Worm (Caenorhabditis elegans) whole organism, early embryonic: ENCODE data around the gene F46B6.12.

Experiments
- B0310.2 ChIP-seq: sonication (generic microtip); optimal IDR thresholded peaks from 2 replicates; lab custom pipeline; 2016; ENCODE audit warnings: mild to moderate bottlenecking, missing genetic modification characterization, missing compliant biosample characterization
- F13C5.2 ChIP-seq: sonication (generic microtip); optimal IDR thresholded peaks from 2 replicates; lab custom pipeline; 2017; ENCODE audit warnings: mild to moderate bottlenecking, missing genetic modification characterization, inconsistent platforms, missing compliant biosample characterization
- aly-1 ChIP-seq: sonication (generic microtip); optimal IDR thresholded peaks from 2 replicates; lab custom pipeline; 2016; ENCODE audit warnings: missing genetic modification characterization, missing compliant biosample characterization
- ama-1 ChIP-seq: fragments of 150-350 bp; optimal IDR thresholded peaks from 2 replicates; lab custom pipeline; 2014
- ceh-13 ChIP-seq: fragments of 200-800 bp; sonication (Bioruptor generic); optimal IDR thresholded peaks from 2 replicates; lab custom pipeline; 2018; ENCODE audit warnings: mild to moderate bottlenecking, missing genetic modification characterization, missing compliant biosample characterization
- ceh-36 ChIP-seq: sonication (generic microtip); optimal IDR thresholded peaks from 2 replicates; lab custom pipeline; 2016; ENCODE audit warnings: missing genetic modification characterization, inconsistent platforms, missing compliant biosample characterization
- ets-7 ChIP-seq: sonication (generic microtip); optimal IDR thresholded peaks from 2 replicates; lab custom pipeline; 2016; ENCODE audit warnings: missing genotype, missing genetic modification characterization, missing compliant biosample characterization
- flt-1 ChIP-seq: fragments of 200-800 bp; sonication (Bioruptor generic); IDR thresholded peaks from 2 replicates; pipeline ENCODE4 v1.3.6; 2022; ENCODE audit warnings: missing genetic modification characterization, missing compliant biosample characterization
- hmbx-1 ChIP-seq: sonication (generic microtip); optimal IDR thresholded peaks from 2 replicates; lab custom pipeline; 2016; ENCODE audit warnings: mild to moderate bottlenecking, missing genetic modification characterization, missing compliant biosample characterization
- hmg-4 ChIP-seq: fragments of 200-800 bp; sonication (Bioruptor generic); optimal IDR thresholded peaks from 2 replicates; lab custom pipeline; 2018; ENCODE audit warnings: mild to moderate bottlenecking, missing genetic modification characterization, missing compliant biosample characterization
- hnd-1 ChIP-seq: sonication (generic microtip); optimal IDR thresholded peaks from 2 replicates; lab custom pipeline; 2016; ENCODE audit warnings: missing genetic modification characterization, missing compliant biosample characterization
- pes-1 ChIP-seq: fragments of 200-800 bp; sonication (Bioruptor generic); IDR thresholded peaks from 2 replicates; pipeline ENCODE4 v1.3.6; 2022; ENCODE audit warnings: missing genetic modification reagents, missing genetic modification characterization, missing compliant biosample characterization
- scrt-1 ChIP-seq: fragments of 200-800 bp; sonication (Bioruptor generic); IDR thresholded peaks from 2 replicates; pipeline ENCODE4 v1.3.6; 2022; ENCODE audit warnings: missing genetic modification characterization, missing compliant biosample characterization
- sea-1 ChIP-seq: fragments of 200-800 bp; sonication (Bioruptor generic); conservative IDR thresholded peaks from 2 replicates; pipeline ENCODE4 v1.3.6; 2022; ENCODE audit warnings: missing genetic modification characterization, missing compliant biosample characterization
- tbx-11 ChIP-seq: fragments of 200-800 bp; sonication (Bioruptor generic); IDR thresholded peaks from 2 replicates; pipeline ENCODE4 v1.3.6; 2022; ENCODE audit warnings: missing genetic modification characterization, missing compliant biosample characterization
- tbx-37 ChIP-seq: fragments of 200-800 bp; sonication (Bioruptor generic); conservative IDR thresholded peaks from 2 replicates; pipeline ENCODE4 v1.3.6; 2022; ENCODE audit warnings: missing genetic modification reagents, missing genetic modification characterization, missing compliant biosample characterization
- tra-4 ChIP-seq: sonication (generic microtip); optimal IDR thresholded peaks from 2 replicates; lab custom pipeline; 2017; ENCODE audit warnings: missing genetic modification characterization, missing compliant biosample characterization

F46B6.12 gene

ce11 chrV:9758437-9758836, 17.2 kb downstream of the F46B6.12 start:
- no peak for TF ChIP-seq ceh-13 (GFP tag; lab: Kevin White, UChicago)
- no peak for TF ChIP-seq scrt-1 (GFP tag; lab: Robert Waterston, UW)
- TF ChIP-seq B0310.2 (tag; lab: Kevin White, UChicago) = no peak

ce11 chrV:9757884-9758283, 17.8 kb downstream of the F46B6.12 start, which contains the start of gene F58E6.11:
TSS of gene F58E6.11 (minus strand) at chrV:9757984.
- TF ChIP-seq sea-1 (GFP tag; lab: Robert Waterston, UW) (no peak), ceh-36 (tag; lab: Kevin White, UChicago) (no peak), ets-7 (tag; lab: Kevin White, UChicago) (no peak), pes-1 (GFP tag; lab: Robert Waterston, UW) (no peak), hnd-1 (tag; lab: Kevin White, UChicago) (no peak), aly-1 (tag; lab: Kevin White, UChicago) (no peak), hmbx-1 (tag; lab: Kevin White, UChicago) (no peak), tbx-37 (GFP tag; lab: Robert Waterston, UW) (no peak), F13C5.2 (no peak), tbx-11 (GFP tag; lab: Robert Waterston, UW) (no peak), ceh-13 (GFP tag; lab: Kevin White, UChicago) (no peak), ama-1 (lab: Kevin White, UChicago) (no peak), flt-1 (GFP tag; lab: Robert Waterston, UW) (no peak), scrt-1 (GFP tag; lab: Robert Waterston, UW) (no peak), B0310.2 (tag; lab: Kevin White, UChicago) (no peak), hmg-4 (GFP tag; lab: Kevin White, UChicago) (no peak), tra-4 (tag; lab: Kevin White, UChicago) (no peak)

ce11 chrV:9756242-9756641, 19.4 kb downstream of the F46B6.12 start, which contains the start of gene hrg-3:
TSS of gene hrg-3 (plus strand) at chrV:9756468.
- TF ChIP-seq ceh-13 (GFP tag; lab: Kevin White, UChicago) (no peak), tra-4 (tag; lab: Kevin White, UChicago) (no peak), ets-7 (tag; lab: Kevin White, UChicago) (no peak), scrt-1 (GFP tag; lab: Robert Waterston, UW) (no peak), ama-1 (lab: Kevin White, UChicago) (no peak), pes-1 (GFP tag; lab: Robert Waterston, UW) (no peak), ceh-36 (tag; lab: Kevin White, UChicago) (no peak), F13C5.2 (no peak), B0310.2 (tag; lab: Kevin White, UChicago) (no peak), tbx-37 (GFP tag; lab: Robert Waterston, UW) (no peak)

- no peak for TF ChIP-seq hmg-4 (GFP tag; lab: Kevin White, UChicago)
- TF ChIP-seq tbx-11 (GFP tag; lab: Robert Waterston, UW) = no peak
- no peak for TF ChIP-seq B0310.2 (tag; lab: Kevin White, UChicago)
- no peak for TF ChIP-seq tbx-37 (GFP tag; lab: Robert Waterston, UW)
- TF ChIP-seq pes-1 (GFP tag; lab: Robert Waterston, UW) = no peak
- no peak for TF ChIP-seq ceh-36 (tag; lab: Kevin White, UChicago)
- no peak for TF ChIP-seq tra-4 (tag; lab: Kevin White, UChicago)
- TF ChIP-seq scrt-1 (GFP tag; lab: Robert Waterston, UW) = no peak
Measured at ce11 chrV:9755725-9756124, 19.9 kb downstream of the F46B6.12 start, which contains the start of gene F58E6.8. TSS of gene F58E6.8 (minus strand) at chrV:9755825.

ce11 chrV:9754459-9754858, 21.2 kb downstream of the F46B6.12 start, which contains the start of gene F58E6.5:
TSS of gene F58E6.5 (minus strand) at chrV:9754559.
- TF ChIP-seq ama-1 (lab: Kevin White, UChicago) (no peak), ets-7 (tag; lab: Kevin White, UChicago) (no peak), B0310.2 (tag; lab: Kevin White, UChicago) (no peak)

ce11 chrV:9753554-9753953, 22.1 kb downstream of the F46B6.12 start:
- TF ChIP-seq hmbx-1 (tag; lab: Kevin White, UChicago) = no peak
- TF ChIP-seq scrt-1 (GFP tag; lab: Robert Waterston, UW) = no peak
- no peak for TF ChIP-seq hmg-4 (GFP tag; lab: Kevin White, UChicago)
- TF ChIP-seq pes-1 (GFP tag; lab: Robert Waterston, UW) = no peak
- TF ChIP-seq aly-1 (tag; lab: Kevin White, UChicago) = no peak
- TF ChIP-seq tra-4 (tag; lab: Kevin White, UChicago) = no peak
- no peak for TF ChIP-seq F13C5.2
- TF ChIP-seq sea-1 (GFP tag; lab: Robert Waterston, UW) = no peak
- no peak for TF ChIP-seq tbx-37 (GFP tag; lab: Robert Waterston, UW)
- no peak for TF ChIP-seq ama-1 (lab: Kevin White, UChicago)
- no peak for TF ChIP-seq ceh-36 (tag; lab: Kevin White, UChicago)
- no peak for TF ChIP-seq hnd-1 (tag; lab: Kevin White, UChicago)
- no peak for TF ChIP-seq tbx-11 (GFP tag; lab: Robert Waterston, UW)
- TF ChIP-seq B0310.2 (tag; lab: Kevin White, UChicago) = no peak
- no peak for TF ChIP-seq ceh-13 (GFP tag; lab: Kevin White, UChicago)
- no peak for TF ChIP-seq flt-1 (GFP tag; lab: Robert Waterston, UW)
- TF ChIP-seq ets-7 (tag; lab: Kevin White, UChicago) = no peak

ce11 chrV:9752918-9753317, 22.7 kb downstream of the F46B6.12 start, which contains the start of gene F58E6.6:
TSS of gene F58E6.6 (minus strand) at chrV:9753018.
- no peak for TF ChIP-seq ceh-36 (tag; lab: Kevin White, UChicago)
- no peak for TF ChIP-seq ama-1 (lab: Kevin White, UChicago)

ce11 chrV:9750308-9750707, 25.3 kb downstream of the F46B6.12 start, which contains the start of gene F58E6.4:
TSS of gene F58E6.4 (minus strand) at chrV:9750408.
- TF ChIP-seq ets-7 (tag; lab: Kevin White, UChicago) = no peak
- no peak for TF ChIP-seq scrt-1 (GFP tag; lab: Robert Waterston, UW)
- TF ChIP-seq ceh-36 (tag; lab: Kevin White, UChicago) = no peak
- TF ChIP-seq hmbx-1 (tag; lab: Kevin White, UChicago) = no peak
- TF ChIP-seq pes-1 (GFP tag; lab: Robert Waterston, UW) = no peak
- TF ChIP-seq ama-1 (lab: Kevin White, UChicago) = no peak
- no peak for TF ChIP-seq B0310.2 (tag; lab: Kevin White, UChicago)
- no peak for TF ChIP-seq tbx-37 (GFP tag; lab: Robert Waterston, UW)
- TF ChIP-seq sea-1 (GFP tag; lab: Robert Waterston, UW) = no peak
- no peak for TF ChIP-seq flt-1 (GFP tag; lab: Robert Waterston, UW)
- no peak for TF ChIP-seq tra-4 (tag; lab: Kevin White, UChicago)
- no peak for TF ChIP-seq F13C5.2
- TF ChIP-seq ceh-13 (GFP tag; lab: Kevin White, UChicago) = no peak
- no peak for TF ChIP-seq aly-1 (tag; lab: Kevin White, UChicago)
- TF ChIP-seq hnd-1 (tag; lab: Kevin White, UChicago) = no peak
- no peak for TF ChIP-seq hmg-4 (GFP tag; lab: Kevin White, UChicago)
- no peak for TF ChIP-seq tbx-11 (GFP tag; lab: Robert Waterston, UW)
